Fruit fly (Drosophila melanogaster) whole organism, prepupa: Measurements from ENCODE around the gene Mcm3.

ENCODE experiments used
- CG3032 ChIP-seq: fragments of 200-800 bp; optimal IDR thresholded peaks from 2 replicates; lab custom pipeline; 2019; ENCODE audit warnings: missing biosample characterization, mild to moderate bottlenecking, missing genetic modification characterization, moderate library complexity
- Gug ChIP-seq: fragments of 200-800 bp; sonication (Bioruptor generic); IDR thresholded peaks from 2 replicates; pipeline ENCODE4 v1.3.6; 2022; ENCODE audit warnings: missing biosample characterization, missing genetic modification characterization
- achi ChIP-seq: fragments of 200-800 bp; sonication (Bioruptor generic); optimal IDR thresholded peaks from 3 replicates; lab custom pipeline; 2016; ENCODE audit warnings: missing biosample characterization, missing genetic modification characterization
- dac ChIP-seq: fragments of 200-800 bp; sonication (Bioruptor generic); optimal IDR thresholded peaks from 2 replicates; lab custom pipeline; 2017; ENCODE audit warnings: missing biosample characterization, mild to moderate bottlenecking, missing genetic modification characterization

DNA sequence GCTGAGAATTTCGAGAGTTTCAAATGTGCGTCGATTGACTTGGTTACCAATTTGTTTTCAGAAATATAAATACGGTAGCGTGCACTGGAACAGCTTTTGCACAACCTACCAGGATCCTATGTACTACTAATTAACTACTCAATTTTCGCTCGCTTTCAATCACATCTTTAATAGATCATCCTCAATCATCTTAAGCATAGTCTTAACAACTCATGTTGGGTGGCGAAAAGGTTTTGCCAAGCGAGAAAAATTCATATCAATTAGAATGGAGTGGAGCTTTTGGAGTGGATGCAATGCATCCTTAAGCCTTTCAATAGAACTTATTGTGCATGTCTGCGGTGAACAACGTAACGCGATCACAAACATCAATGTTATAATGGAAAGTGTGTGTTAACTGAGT, 16.3 kb upstream of the Mcm3 start, which contains the start of gene CG17764:
- TF ChIP-seq CG3032 (tag; lab: Kevin White, UChicago) (no peak), Gug (GFP tag; lab: Robert Waterston, UW) (no peak), dac (no peak), achi (GFP tag; lab: Kevin White, UChicago) (no peak)
